Fruit fly (Drosophila melanogaster) whole organism, embryonic: ENCODE results near the gene Cyp310a1.

Experiments
- Antp ChIP-seq: fragments of 200-800 bp; sonication (Bioruptor generic); optimal IDR thresholded peaks from 3 replicates; lab custom pipeline; 2016; ENCODE audit warnings: missing biosample characterization, missing genetic modification characterization
- Atf6 ChIP-seq: fragments of 200-800 bp; sonication (Bioruptor generic); IDR thresholded peaks from 2 replicates; pipeline ENCODE4 v1.3.6; 2022; ENCODE audit warnings: missing biosample characterization, missing genetic modification characterization
- CG10431 ChIP-seq: fragments of 200-800 bp; sonication (Bioruptor generic); optimal IDR thresholded peaks from 3 replicates; lab custom pipeline; 2018; ENCODE audit warnings: missing biosample characterization, mild to moderate bottlenecking, missing genetic modification characterization
- CG11504 ChIP-seq: fragments of 200-800 bp; sonication (Bioruptor generic); optimal IDR thresholded peaks from 3 replicates; lab custom pipeline; 2019; ENCODE audit warnings: missing biosample characterization, mild to moderate bottlenecking, missing genetic modification characterization, moderate library complexity
- CG12391 ChIP-seq: fragments of 200-800 bp; sonication (Bioruptor generic); optimal IDR thresholded peaks from 3 replicates; lab custom pipeline; 2018; ENCODE audit warnings: missing biosample characterization, mild to moderate bottlenecking, missing genetic modification characterization, moderate library complexity
- CG13287 ChIP-seq: fragments of 200-800 bp; sonication (Bioruptor generic); IDR thresholded peaks from 2 replicates; pipeline ENCODE4 v1.3.6; 2022; ENCODE audit warnings: missing biosample characterization, missing genetic modification characterization; ENCODE audit not compliant: partially characterized antibody
- CG13296 ChIP-seq: fragments of 200-800 bp; sonication (Bioruptor generic); optimal IDR thresholded peaks from 3 replicates; lab custom pipeline; 2018; ENCODE audit warnings: missing biosample characterization, mild to moderate bottlenecking, missing genetic modification characterization
- CG18262 ChIP-seq: fragments of 200-800 bp; optimal IDR thresholded peaks from 3 replicates; lab custom pipeline; 2019; ENCODE audit warnings: missing biosample characterization, mild to moderate bottlenecking, missing genetic modification characterization, moderate library complexity
- CG1832 ChIP-seq: fragments of 200-800 bp; sonication (Bioruptor generic); optimal IDR thresholded peaks from 2 replicates; lab custom pipeline; 2017; ENCODE audit warnings: missing biosample characterization, mild to moderate bottlenecking, missing genetic modification characterization, inconsistent platforms
- CG18619 ChIP-seq: fragments of 200-800 bp; sonication (Bioruptor generic); optimal IDR thresholded peaks from 3 replicates; lab custom pipeline; 2017; ENCODE audit warnings: missing biosample characterization, mild to moderate bottlenecking, missing genetic modification characterization
- CG31224 ChIP-seq: fragments of 200-800 bp; sonication (Bioruptor generic); IDR thresholded peaks from 2 replicates; pipeline ENCODE4 v1.3.6; 2022; ENCODE audit warnings: missing biosample characterization, missing genetic modification characterization
- CG4404 ChIP-seq: fragments of 200-800 bp; sonication (Bioruptor generic); IDR thresholded peaks from 2 replicates; pipeline ENCODE4 v1.3.6; 2022; ENCODE audit warnings: missing biosample characterization, missing genetic modification characterization
- CG6765 ChIP-seq: fragments of 200-800 bp; sonication (Bioruptor generic); optimal IDR thresholded peaks from 3 replicates; lab custom pipeline; 2017; ENCODE audit warnings: missing biosample characterization, mild to moderate bottlenecking, missing genetic modification characterization
- CG7745 ChIP-seq: fragments of 200-800 bp; sonication (Bioruptor generic); optimal IDR thresholded peaks from 2 replicates; lab custom pipeline; 2018; ENCODE audit warnings: missing biosample characterization, mild to moderate bottlenecking, missing genetic modification characterization, moderate library complexity
- CG8359 ChIP-seq: fragments of 200-800 bp; sonication (Bioruptor generic); optimal IDR thresholded peaks from 2 replicates; lab custom pipeline; 2017; ENCODE audit warnings: missing biosample characterization, mild to moderate bottlenecking, missing genetic modification characterization, borderline replicate concordance
- CTCF ChIP-seq: fragments of 200-800 bp; sonication (Bioruptor generic); optimal IDR thresholded peaks from 2 replicates; lab custom pipeline; 2017; ENCODE audit warnings: missing biosample characterization, mild to moderate bottlenecking, missing genetic modification characterization, moderate library complexity
- ERR ChIP-seq: fragments of 200-800 bp; sonication (Bioruptor generic); optimal IDR thresholded peaks from 2 replicates; lab custom pipeline; 2016; ENCODE audit warnings: missing biosample characterization, missing genetic modification characterization
- Ets65A ChIP-seq: fragments of 200-800 bp; sonication (Bioruptor generic); peaks from one replicate; lab custom pipeline; 2016; ENCODE audit warnings: missing biosample characterization, missing genetic modification characterization
- GATAe ChIP-seq: fragments of 200-800 bp; sonication (Bioruptor generic); conservative IDR thresholded peaks from 2 replicates; pipeline ENCODE4 v1.3.6; 2022; ENCODE audit warnings: missing biosample characterization, missing genetic modification characterization
- HLH54F ChIP-seq: fragments of 200-800 bp; sonication (Bioruptor generic); optimal IDR thresholded peaks from 3 replicates; lab custom pipeline; 2016; ENCODE audit warnings: missing biosample characterization, missing genetic modification characterization
- Hmr ChIP-seq: fragments of 200-800 bp; sonication (Bioruptor generic); optimal IDR thresholded peaks from 3 replicates; lab custom pipeline; 2017; ENCODE audit warnings: mild to moderate bottlenecking, missing biosample characterization, missing genetic modification reagents, missing genetic modification characterization
- Hr39 ChIP-seq: fragments of >200 bp; optimal IDR thresholded peaks from 2 replicates; lab custom pipeline; 2017
- Hr51 ChIP-seq, 2 experiments: fragments of 200-800 bp; sonication (Bioruptor generic); optimal IDR thresholded peaks; 2 replicates in 1 of 2; 3 replicates in 1 of 2; lab custom pipeline; 2016 to 2018; ENCODE audit warnings: missing biosample characterization in 2 of 2, missing genetic modification characterization in 2 of 2, mild to moderate bottlenecking in 1 of 2, moderate library complexity in 1 of 2
- NK7.1 ChIP-seq: fragments of 200-800 bp; sonication (Bioruptor generic); optimal IDR thresholded peaks from 3 replicates; lab custom pipeline; 2016; ENCODE audit warnings: missing biosample characterization, missing genetic modification characterization
- Neu2 ChIP-seq: fragments of 200-800 bp; sonication (Bioruptor generic); optimal IDR thresholded peaks from 3 replicates; lab custom pipeline; 2016; ENCODE audit warnings: missing biosample characterization, missing genetic modification characterization, borderline replicate concordance
- Optix ChIP-seq: fragments of 200-800 bp; sonication (Bioruptor generic); IDR thresholded peaks from 3 replicates; pipeline ENCODE4 v1.3.6; 2022; ENCODE audit warnings: missing biosample characterization, missing genetic modification characterization
- Tbp ChIP-seq: fragments of >200 bp; optimal IDR thresholded peaks from 2 replicates; lab custom pipeline; 2018; ENCODE audit warnings: missing biosample characterization, missing genetic modification characterization
- abd-A ChIP-seq: fragments of 200-800 bp; sonication (Bioruptor generic); optimal IDR thresholded peaks from 3 replicates; lab custom pipeline; 2019; ENCODE audit warnings: missing biosample characterization, mild to moderate bottlenecking, missing genetic modification characterization, moderate library complexity
- amos ChIP-seq: fragments of 200-800 bp; sonication (Bioruptor generic); IDR thresholded peaks from 2 replicates; pipeline ENCODE4 v1.3.6; 2022; ENCODE audit warnings: missing biosample characterization, missing genetic modification characterization; ENCODE audit not compliant: partially characterized antibody
- ase ChIP-seq: fragments of 200-800 bp; sonication (Bioruptor generic); IDR thresholded peaks from 3 replicates; pipeline ENCODE4 v1.3.6; 2022; ENCODE audit warnings: missing biosample characterization, missing genetic modification characterization
- ci ChIP-seq: fragments of 200-800 bp; sonication (Bioruptor generic); IDR thresholded peaks from 3 replicates; pipeline ENCODE4 v1.3.6; 2022; ENCODE audit warnings: missing biosample characterization, missing genetic modification characterization
- corto ChIP-seq: fragments of 200-800 bp; sonication (Bioruptor generic); optimal IDR thresholded peaks from 2 replicates; lab custom pipeline; 2016; ENCODE audit warnings: missing biosample characterization, mild to moderate bottlenecking, missing genetic modification characterization, moderate library complexity
- croc ChIP-seq: fragments of 200-800 bp; sonication (Bioruptor generic); conservative IDR thresholded peaks from 3 replicates; pipeline ENCODE4 v1.3.6; 2022; ENCODE audit warnings: missing biosample characterization, missing genetic modification characterization
- crp ChIP-seq, 2 experiments: fragments of 200-800 bp; sonication (Bioruptor generic); optimal IDR thresholded peaks; 2 replicates in 1 of 2; 3 replicates in 1 of 2; lab custom pipeline; 2017; ENCODE audit warnings: missing biosample characterization in 2 of 2, missing genetic modification characterization in 2 of 2, mild to moderate bottlenecking in 1 of 2, moderate library complexity in 1 of 2
- en ChIP-seq: fragments of 200-800 bp; sonication (Bioruptor generic); optimal IDR thresholded peaks from 2 replicates; lab custom pipeline; 2016; ENCODE audit warnings: missing biosample characterization, missing genetic modification characterization
- eve ChIP-seq, 2 experiments: fragments of >200 bp; optimal IDR thresholded peaks; 2 replicates each; lab custom pipeline; 2017; ENCODE audit warnings: missing biosample characterization in 2 of 2, missing genetic modification characterization in 2 of 2
- fd3F ChIP-seq: fragments of 200-800 bp; sonication (Bioruptor generic); optimal IDR thresholded peaks from 2 replicates; lab custom pipeline; 2018; ENCODE audit warnings: missing biosample characterization, mild to moderate bottlenecking, missing genetic modification characterization, moderate library complexity
- gcm ChIP-seq: fragments of 200-800 bp; sonication (Bioruptor generic); optimal IDR thresholded peaks from 2 replicates; lab custom pipeline; 2019; ENCODE audit warnings: missing biosample characterization, mild to moderate bottlenecking, missing genetic modification characterization, moderate library complexity
- jing ChIP-seq: fragments of 200-800 bp; sonication (Bioruptor generic); optimal IDR thresholded peaks from 2 replicates; lab custom pipeline; 2018; ENCODE audit warnings: missing biosample characterization, mild to moderate bottlenecking, missing genetic modification characterization
- lbe ChIP-seq: fragments of 200-800 bp; sonication (Bioruptor generic); optimal IDR thresholded peaks from 2 replicates; lab custom pipeline; 2016; ENCODE audit warnings: missing biosample characterization, mild to moderate bottlenecking, missing genetic modification characterization
- oc ChIP-seq: fragments of 200-800 bp; sonication (Bioruptor generic); optimal IDR thresholded peaks from 2 replicates; lab custom pipeline; 2018; ENCODE audit warnings: missing biosample characterization, mild to moderate bottlenecking, missing genetic modification characterization, moderate library complexity
- onecut ChIP-seq: fragments of 200-800 bp; sonication (Bioruptor generic); IDR thresholded peaks from 2 replicates; pipeline ENCODE4 v1.3.6; 2022; ENCODE audit warnings: missing biosample characterization, missing genetic modification characterization
- otp ChIP-seq: fragments of 200-800 bp; sonication (Bioruptor generic); IDR thresholded peaks from 3 replicates; pipeline ENCODE4, ENCODE4 v1.3.6; 2022; ENCODE audit warnings: missing biosample characterization, missing genetic modification characterization
- pnt ChIP-seq: fragments of 200-800 bp; sonication (Bioruptor generic); optimal IDR thresholded peaks from 3 replicates; lab custom pipeline; 2016; ENCODE audit warnings: missing biosample characterization, missing genetic modification characterization
- sc ChIP-seq, 3 experiments: fragments of >200 bp in 2 of 3; fragments of 200-800 bp in 1 of 3; sonication (Bioruptor generic) in 1 of 3; optimal IDR thresholded peaks; 2 replicates in 2 of 3; 3 replicates in 1 of 3; lab custom pipeline; 2017; ENCODE audit warnings: mild to moderate bottlenecking in 1 of 3, missing biosample characterization in 1 of 3, missing genetic modification characterization in 1 of 3, missing genetic modification reagents in 1 of 3
- sr ChIP-seq: fragments of 200-800 bp; sonication (Bioruptor generic); IDR thresholded peaks from 3 replicates; pipeline ENCODE4 v1.3.6; 2022; ENCODE audit warnings: missing biosample characterization, missing genetic modification characterization
- sug ChIP-seq: fragments of 200-800 bp; optimal IDR thresholded peaks from 2 replicates; lab custom pipeline; 2019; ENCODE audit warnings: missing biosample characterization, mild to moderate bottlenecking, missing genetic modification characterization, moderate library complexity
- tin ChIP-seq: fragments of 200-800 bp; sonication (Bioruptor generic); optimal IDR thresholded peaks from 3 replicates; lab custom pipeline; 2016; ENCODE audit warnings: missing biosample characterization, missing genetic modification characterization
- toy ChIP-seq: fragments of 200-800 bp; sonication (Bioruptor generic); IDR thresholded peaks from 2 replicates; pipeline ENCODE4 v1.3.6; 2022; ENCODE audit warnings: missing biosample characterization, missing genetic modification characterization
- vfl ChIP-seq: fragments of 200-800 bp; sonication (Bioruptor generic); optimal IDR thresholded peaks from 2 replicates; lab custom pipeline; 2016; ENCODE audit warnings: missing biosample characterization, missing genetic modification characterization

Gene Cyp310a1

dm6 chr2L:18688646-18689296 lies 36.0 kb upstream of the Cyp310a1 start, which contains the start of gene msl-1 (continued):
- TF ChIP-seq ase (GFP tag; lab: Robert Waterston, UW) (0 out of 3 replicates have a peak, but pooled peaks have one; percentile 18), CG10431 (GFP tag; lab: Kevin White, UChicago) (no peak), ERR (GFP tag; lab: Kevin White, UChicago) (no peak), Hr51 (GFP tag; optimal IDR thresholded peaks at IDR 0.05; lab: Kevin White, UChicago) (no peak), abd-A (no peak), CG7745 (tag; lab: Kevin White, UChicago) (no peak), Hr39 (no peak), jing (no peak), gcm (no peak), crp (GFP tag; optimal IDR thresholded peaks at IDR 0.05; lab: Kevin White, UChicago) (peak in 1 of 2 experiments; percentile 28), CG6765 (GFP tag; lab: Kevin White, UChicago) (no peak), CG4404 (peak; percentile 6; the same call in 1 of the 2 replicates), Ets65A (GFP tag; lab: Kevin White, UChicago) (peak; percentile 95), Tbp (GFP tag; lab: Kevin White, UChicago) (no peak), toy (GFP tag; lab: Robert Waterston, UW) (no peak), lbe (GFP tag; lab: Kevin White, UChicago) (no peak), CTCF (no peak), corto (GFP tag; lab: Kevin White, UChicago) (no peak), CG18619 (GFP tag; lab: Kevin White, UChicago) (no peak), pnt (GFP tag; lab: Kevin White, UChicago) (peak; percentile 4), croc (GFP tag; lab: Robert Waterston, UW) (no peak), CG13296 (no peak), sug (tag; lab: Kevin White, UChicago) (peak; percentile 58), ci (GFP tag; lab: Robert Waterston, UW) (peak; percentile 47; the same call in 1 of the 3 replicates), otp (GFP tag; lab: Robert Waterston, UW) (0 out of 3 replicates have a peak, but pooled peaks have one; percentile 28), CG18262 (tag; lab: Kevin White, UChicago) (no peak), vfl (GFP tag; lab: Kevin White, UChicago) (peak; percentile 12), sr (GFP tag; lab: Robert Waterston, UW) (no peak), onecut (GFP tag; lab: Robert Waterston, UW) (peak; percentile 44; the same call in 1 of the 2 replicates), Atf6 (no peak), en (GFP tag; lab: Kevin White, UChicago) (no peak), CG13287 (GFP tag; lab: Robert Waterston, UW) (peak; percentile 90), CG31224 (GFP tag; lab: Robert Waterston, UW) (no peak), Neu2 (no peak), HLH54F (GFP tag; lab: Kevin White, UChicago) (peak; percentile 42), sc (optimal IDR thresholded peaks at IDR 0.05; lab: Kevin White, UChicago) (no peak), sc (GFP tag; optimal IDR thresholded peaks at IDR 0.05; lab: Kevin White, UChicago) (no peak), Optix (GFP tag; lab: Robert Waterston, UW) (no peak), oc (tag; lab: Kevin White, UChicago) (no peak), Hmr (no peak), GATAe (no peak), CG11504 (tag; lab: Kevin White, UChicago) (no peak), amos (GFP tag; lab: Robert Waterston, UW) (peak; percentile 98), NK7.1 (no peak), CG12391 (tag; lab: Kevin White, UChicago) (peak; percentile 2), eve (GFP tag; optimal IDR thresholded peaks at IDR 0.05; lab: Kevin White, UChicago) (no peak), Antp (GFP tag; lab: Kevin White, UChicago) (peak; percentile 47), CG1832 (GFP tag; lab: Kevin White, UChicago) (no peak), fd3F (GFP tag; lab: Kevin White, UChicago) (no peak), tin (GFP tag; lab: Kevin White, UChicago) (peak; percentile 33), CG8359 (GFP tag; lab: Kevin White, UChicago) (no peak)
